Fruit fly (Drosophila melanogaster) whole organism, adult: ENCODE data around the gene sxe2.

Experiments
- CG11617 ChIP-seq: fragments of 200-800 bp; sonication (Bioruptor generic); optimal IDR thresholded peaks from 2 replicates; lab custom pipeline; 2017; ENCODE audit warnings: mild to moderate bottlenecking, missing biosample characterization, missing genetic modification reagents, missing genetic modification characterization
- CG12768 ChIP-seq: fragments of 200-800 bp; sonication (Bioruptor generic); optimal IDR thresholded peaks from 2 replicates; lab custom pipeline; 2017; ENCODE audit warnings: missing biosample characterization, missing genetic modification characterization, mild to moderate bottlenecking, moderate library complexity, missing genetic modification reagents
- CG14711 ChIP-seq: fragments of 200-800 bp; sonication (Bioruptor generic); optimal IDR thresholded peaks from 2 replicates; lab custom pipeline; 2018; ENCODE audit warnings: missing biosample characterization, mild to moderate bottlenecking, missing genetic modification characterization, moderate library complexity
- CG33017 ChIP-seq: fragments of 200-800 bp; sonication (Bioruptor generic); optimal IDR thresholded peaks from 2 replicates; lab custom pipeline; 2018; ENCODE audit warnings: missing biosample characterization, mild to moderate bottlenecking, missing genetic modification characterization, moderate library complexity
- CG5204 ChIP-seq: fragments of 200-800 bp; sonication (Bioruptor generic); optimal IDR thresholded peaks from 2 replicates; lab custom pipeline; 2016; ENCODE audit warnings: missing biosample characterization, missing genetic modification characterization
- CG7045 ChIP-seq: fragments of 200-800 bp; sonication (Bioruptor generic); optimal IDR thresholded peaks from 2 replicates; lab custom pipeline; 2017; ENCODE audit warnings: missing biosample characterization, mild to moderate bottlenecking, missing genetic modification characterization
- Crg-1 ChIP-seq: fragments of 200-800 bp; sonication (Bioruptor generic); optimal IDR thresholded peaks from 2 replicates; lab custom pipeline; 2016; ENCODE audit warnings: missing biosample characterization, missing genetic modification characterization
- Mnt ChIP-seq: fragments of 200-800 bp; sonication (Bioruptor generic); optimal IDR thresholded peaks from 2 replicates; lab custom pipeline; 2016; ENCODE audit warnings: missing biosample characterization, mild to moderate bottlenecking, missing genetic modification characterization
- bab1 ChIP-seq: fragments of 200-800 bp; sonication (Bioruptor generic); optimal IDR thresholded peaks from 3 replicates; lab custom pipeline; 2019; ENCODE audit warnings: missing biosample characterization, mild to moderate bottlenecking, missing genetic modification characterization, moderate library complexity
- cic ChIP-seq: fragments of 200-800 bp; sonication (Bioruptor generic); optimal IDR thresholded peaks from 2 replicates; lab custom pipeline; 2017; ENCODE audit warnings: missing biosample characterization, mild to moderate bottlenecking, missing genetic modification characterization, moderate library complexity
- cnc ChIP-seq, 2 experiments: fragments of >200 bp; optimal IDR thresholded peaks; 2 replicates each; lab custom pipeline; 2017
- kay ChIP-seq: fragments of 200-800 bp; sonication (Bioruptor generic); peaks from one replicate; lab custom pipeline; 2016; ENCODE audit warnings: missing biosample characterization, missing genetic modification characterization, borderline replicate concordance
- pad ChIP-seq: fragments of 200-800 bp; sonication (Bioruptor generic); optimal IDR thresholded peaks from 3 replicates; lab custom pipeline; 2017; ENCODE audit warnings: missing biosample characterization, missing genetic modification characterization, mild to moderate bottlenecking, moderate library complexity, missing genetic modification reagents
- tj ChIP-seq: fragments of 200-800 bp; sonication (Bioruptor generic); optimal IDR thresholded peaks from 3 replicates; lab custom pipeline; 2017; ENCODE audit warnings: missing biosample characterization, mild to moderate bottlenecking, missing genetic modification characterization, moderate library complexity

DNA sequence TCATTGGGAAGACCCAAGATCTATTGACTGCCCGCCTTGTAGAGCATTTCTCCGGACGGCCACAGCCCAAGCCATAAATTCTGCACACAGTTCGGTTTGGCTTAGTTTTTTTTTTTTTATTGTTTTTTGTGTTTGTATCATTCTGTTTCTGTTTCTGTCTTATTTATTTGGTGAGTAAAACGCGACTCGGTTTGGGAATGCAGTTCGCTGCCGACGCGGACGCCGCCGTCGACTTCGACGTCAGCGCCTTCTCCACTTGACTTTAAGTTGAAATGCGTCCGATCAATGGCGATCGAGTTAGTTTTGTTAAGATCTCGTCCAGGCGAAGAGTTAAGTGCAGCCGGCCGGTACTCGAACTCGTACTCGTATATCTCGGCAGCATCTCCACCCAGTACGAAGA, 32.2 kb downstream of the sxe2 start, which contains the start of gene Sb:
- TF ChIP-seq CG14711 (tag; lab: Kevin White, UChicago), result no peak
- TF ChIP-seq CG33017 (tag; lab: Kevin White, UChicago), result no peak
- no peak for TF ChIP-seq CG5204
- no peak for TF ChIP-seq pad
- no peak for TF ChIP-seq CG11617 (GFP tag; lab: Kevin White, UChicago)
- TF ChIP-seq tj (GFP tag; lab: Kevin White, UChicago), result no peak
- TF ChIP-seq cnc (optimal IDR thresholded peaks at IDR 0.05; lab: Kevin White, UChicago), result no peak
- no peak for TF ChIP-seq Crg-1 (GFP tag; lab: Kevin White, UChicago)
- TF ChIP-seq kay (GFP tag; lab: Kevin White, UChicago), result no peak
- no peak for TF ChIP-seq Mnt (GFP tag; lab: Kevin White, UChicago)
- TF ChIP-seq CG7045 (GFP tag; lab: Kevin White, UChicago), result no peak
- TF ChIP-seq cic (GFP tag; lab: Kevin White, UChicago), result no peak
- TF ChIP-seq CG12768 (GFP tag; lab: Kevin White, UChicago), result no peak
- no peak for TF ChIP-seq bab1 (GFP tag; lab: Kevin White, UChicago)
